Fruit fly (Drosophila melanogaster): ENCODE measurements around the gene dos.

The dos gene

dm6 chr3L:2589167-2589910, at the start of gene dos:
Gene dos (plus strand): TSS chr3L:2589414.
- TF ChIP-seq CG8290 (GFP tag; optimal IDR thresholded peaks at IDR 0.05) (peak; percentile 81), CG8290 (tag; optimal IDR thresholded peaks at IDR 0.05) (peak; percentile 7 to 79), PHDP (tag; optimal IDR thresholded peaks at IDR 0.05) (peak; percentile 47), sob (GFP tag; IDR thresholded peaks at IDR 0.05) (0 out of 2 replicates have a peak, but pooled peaks have one; percentile 32), CG4328 (GFP tag; optimal IDR thresholded peaks at IDR 0.05) (peak; percentile 8), nom (GFP tag; optimal IDR thresholded peaks at IDR 0.05) (peak; percentile 21), Hsf (GFP tag; optimal IDR thresholded peaks at IDR 0.05) (peak; percentile 50), nerfin-2 (GFP tag; IDR thresholded peaks at IDR 0.05; ENCODE audit: partially characterized antibody) (0 out of 2 replicates have a peak, but pooled peaks have one; percentile 17), MESR4 (GFP tag; optimal IDR thresholded peaks at IDR 0.05) (peak; percentile 67), onecut (GFP tag; IDR thresholded peaks at IDR 0.05) (peak; percentile 27; the same call in 1 of the 2 replicates), ind (GFP tag; optimal IDR thresholded peaks at IDR 0.05) (peak; percentile 45), Ada2b (GFP tag; IDR thresholded peaks at IDR 0.05) (no peak), CG17186 (GFP tag; optimal IDR thresholded peaks at IDR 0.05) (peak; percentile 69), ara (GFP tag; IDR thresholded peaks at IDR 0.05) (no peak), lbe (GFP tag; optimal IDR thresholded peaks at IDR 0.05) (peak; percentile 77), CG4730 (GFP tag; IDR thresholded peaks at IDR 0.05) (no peak), CG3847 (GFP tag; IDR thresholded peaks at IDR 0.05) (peak; percentile 53), CG6689 (GFP tag; IDR thresholded peaks at IDR 0.05) (no peak), hbn (GFP tag; IDR thresholded peaks at IDR 0.05; ENCODE audit: partially characterized antibody) (peak; percentile 70), NfI (GFP tag; optimal IDR thresholded peaks at IDR 0.05) (peak; percentile 39), CG12236 (GFP tag; optimal IDR thresholded peaks at IDR 0.05) (no peak), unc-4 (GFP tag; IDR thresholded peaks at IDR 0.05; ENCODE audit: partially characterized antibody) (peak; percentile 86), Hr51 (GFP tag; optimal IDR thresholded peaks at IDR 0.05) (peak; percentile 32 to 54), CG17568 (GFP tag; optimal IDR thresholded peaks at IDR 0.05) (no peak), chm (GFP tag; IDR thresholded peaks at IDR 0.05) (peak; percentile 23; the same call in 1 of the 2 replicates), HmgZ (tag; optimal IDR thresholded peaks at IDR 0.05) (peak; percentile 58), CG9817 (tag; optimal IDR thresholded peaks at IDR 0.05) (peak; percentile 40), hth (optimal IDR thresholded peaks at IDR 0.05) (no peak), CG6854 (GFP tag; optimal IDR thresholded peaks at IDR 0.05) (no peak), crc (GFP tag; optimal IDR thresholded peaks at IDR 0.05) (no peak), CG12391 (tag; optimal IDR thresholded peaks at IDR 0.05) (peak; percentile 79), Rfx (GFP tag; IDR thresholded peaks at IDR 0.05) (peak; percentile 38; the same call in 1 of the 2 replicates), YL-1 (GFP tag; optimal IDR thresholded peaks at IDR 0.05) (peak; percentile 78), bbx (GFP tag; IDR thresholded peaks at IDR 0.05; ENCODE audit: partially characterized antibody) (peak; percentile 81), CG10274 (GFP tag; optimal IDR thresholded peaks at IDR 0.05) (no peak), CG2116 (GFP tag; optimal IDR thresholded peaks at IDR 0.05) (peak; percentile 94), Myb (GFP tag; optimal IDR thresholded peaks at IDR 0.05) (peak; percentile 10), Drgx (GFP tag; IDR thresholded peaks at IDR 0.05) (no peak), abd-A (tag; optimal IDR thresholded peaks at IDR 0.05) (peak; percentile 42), kah (GFP tag; optimal IDR thresholded peaks at IDR 0.05) (no peak), CG7839 (tag; optimal IDR thresholded peaks at IDR 0.05) (peak; percentile 41), CG13775 (GFP tag; optimal IDR thresholded peaks at IDR 0.05) (peak; percentile 56), kni (GFP tag; optimal IDR thresholded peaks at IDR 0.05) (no peak), CG4820 (GFP tag; optimal IDR thresholded peaks at IDR 0.05) (peak; percentile 27), CG12659 (GFP tag; optimal IDR thresholded peaks at IDR 0.05) (peak; percentile 87), CkIIα-i1 (GFP tag; IDR thresholded peaks at IDR 0.05) (no peak), ttk (GFP tag; IDR thresholded peaks at IDR 0.05) (0 out of 2 replicates have a peak, but pooled peaks have one; percentile 8), CG10431 (GFP tag; optimal IDR thresholded peaks at IDR 0.05) (no peak), Dek (tag; optimal IDR thresholded peaks at IDR 0.05) (peak; percentile 16)
